Worm (Caenorhabditis elegans): ENCODE data around the gene srh-199.

DNA sequence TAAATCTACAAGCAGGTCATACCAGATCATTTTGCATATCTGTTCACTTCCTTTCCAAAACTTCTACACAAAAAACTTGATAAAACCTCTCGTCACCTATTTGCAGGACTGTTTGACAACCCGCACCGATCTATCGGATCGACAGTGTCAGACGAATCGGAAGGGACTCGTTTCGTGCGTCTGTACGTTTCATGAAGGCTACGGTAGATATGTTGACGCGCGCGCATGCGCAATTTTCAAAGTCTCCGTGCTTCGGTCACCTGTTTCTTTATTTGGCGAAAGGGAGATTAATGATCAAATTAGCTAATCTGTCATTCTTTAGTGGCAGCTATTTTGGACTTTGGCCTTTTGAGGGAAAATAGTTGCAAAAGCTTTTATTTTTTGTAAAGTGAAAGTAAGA lies 38.1 kb upstream of the srh-199 start:
- TF ChIP-seq snpc-4 (tag; optimal IDR thresholded peaks at IDR 0.05): no peak
- TF ChIP-seq nhr-28 (tag; optimal IDR thresholded peaks at IDR 0.05): no peak
- no peak for TF ChIP-seq mep-1 (tag; optimal IDR thresholded peaks at IDR 0.05)
- no peak for TF ChIP-seq nhr-12 (tag; optimal IDR thresholded peaks at IDR 0.05)
- TF ChIP-seq lin-13 (tag; optimal IDR thresholded peaks at IDR 0.05): no peak
- no peak for TF ChIP-seq ceh-39 (tag; optimal IDR thresholded peaks at IDR 0.05)
- TF ChIP-seq ces-1 (GFP tag; optimal IDR thresholded peaks at IDR 0.05): no peak
- TF ChIP-seq elt-3 (tag; optimal IDR thresholded peaks at IDR 0.05): no peak
- TF ChIP-seq cnd-1 (tag; optimal IDR thresholded peaks at IDR 0.05): no peak
- TF ChIP-seq unc-39 (tag; optimal IDR thresholded peaks at IDR 0.05): no peak
- TF ChIP-seq nhr-237 (tag; optimal IDR thresholded peaks at IDR 0.05): no peak
- no peak for TF ChIP-seq unc-62 (GFP tag; optimal IDR thresholded peaks at IDR 0.05)

All from whole organism, mixed stage, embryonic.